Fruit fly (Drosophila melanogaster) whole organism, embryonic: ENCODE data around the gene CG9919.

Source experiments
- Awh ChIP-seq: fragments of 200-800 bp; sonication (Bioruptor generic); IDR thresholded peaks from 2 replicates; pipeline ENCODE4, ENCODE4 v1.3.6; 2022; ENCODE audit warnings: missing biosample characterization, missing genetic modification characterization
- Bdp1 ChIP-seq: fragments of 200-800 bp; sonication (Bioruptor generic); optimal IDR thresholded peaks from 3 replicates; lab custom pipeline; 2016; ENCODE audit warnings: missing biosample characterization, missing genetic modification characterization
- CG10267 ChIP-seq: fragments of 200-800 bp; sonication (Bioruptor generic); optimal IDR thresholded peaks from 2 replicates; lab custom pipeline; 2018; ENCODE audit warnings: missing biosample characterization, mild to moderate bottlenecking, missing genetic modification characterization, moderate library complexity
- CG11398 ChIP-seq: fragments of 200-800 bp; sonication (Bioruptor generic); optimal IDR thresholded peaks from 2 replicates; lab custom pipeline; 2016; ENCODE audit warnings: missing biosample characterization, missing genetic modification characterization
- CG11696 ChIP-seq: fragments of 200-800 bp; sonication (Bioruptor generic); IDR thresholded peaks from 2 replicates; pipeline ENCODE4 v1.3.6; 2022; ENCODE audit warnings: missing biosample characterization, missing genetic modification characterization
- CG12219 ChIP-seq: fragments of 200-800 bp; sonication (Bioruptor generic); optimal IDR thresholded peaks from 3 replicates; lab custom pipeline; 2018; ENCODE audit warnings: missing biosample characterization, mild to moderate bottlenecking, missing genetic modification characterization
- CG12769 ChIP-seq: fragments of 200-800 bp; sonication (Bioruptor generic); optimal IDR thresholded peaks from 2 replicates; lab custom pipeline; 2019; ENCODE audit warnings: missing biosample characterization, mild to moderate bottlenecking, missing genetic modification characterization, moderate library complexity
- CG12942 ChIP-seq: fragments of 200-800 bp; sonication (Bioruptor generic); optimal IDR thresholded peaks from 3 replicates; lab custom pipeline; 2016; ENCODE audit warnings: missing biosample characterization, missing genetic modification characterization
- CG13296 ChIP-seq: fragments of 200-800 bp; sonication (Bioruptor generic); optimal IDR thresholded peaks from 3 replicates; lab custom pipeline; 2018; ENCODE audit warnings: missing biosample characterization, mild to moderate bottlenecking, missing genetic modification characterization
- CG13775 ChIP-seq: fragments of 200-800 bp; sonication (Bioruptor generic); optimal IDR thresholded peaks from 3 replicates; lab custom pipeline; 2017; ENCODE audit warnings: missing biosample characterization, mild to moderate bottlenecking, missing genetic modification characterization
- CG14965 ChIP-seq: fragments of 200-800 bp; sonication (Bioruptor generic); optimal IDR thresholded peaks from 2 replicates; lab custom pipeline; 2016; ENCODE audit warnings: missing biosample characterization, missing genetic modification characterization, borderline replicate concordance
- CG17361 ChIP-seq: fragments of 200-800 bp; sonication (Bioruptor generic); IDR thresholded peaks from 3 replicates; pipeline ENCODE4 v1.3.6; 2022; ENCODE audit warnings: missing biosample characterization, missing genetic modification characterization
- CG2712 ChIP-seq: fragments of 200-800 bp; optimal IDR thresholded peaks from 3 replicates; lab custom pipeline; 2019; ENCODE audit warnings: missing biosample characterization, mild to moderate bottlenecking, missing genetic modification characterization, moderate library complexity
- CG33557 ChIP-seq: fragments of 200-800 bp; sonication (Bioruptor generic); optimal IDR thresholded peaks from 2 replicates; lab custom pipeline; 2019; ENCODE audit warnings: missing biosample characterization, mild to moderate bottlenecking, missing genetic modification characterization, moderate library complexity
- CG3407 ChIP-seq: fragments of 200-800 bp; sonication (Bioruptor generic); optimal IDR thresholded peaks from 2 replicates; lab custom pipeline; 2018; ENCODE audit warnings: missing biosample characterization, mild to moderate bottlenecking, missing genetic modification characterization
- CG4360 ChIP-seq: fragments of 200-800 bp; sonication (Bioruptor generic); IDR thresholded peaks from 2 replicates; pipeline ENCODE4 v1.3.6; 2022; ENCODE audit warnings: missing biosample characterization, missing genetic modification characterization
- CG4707 ChIP-seq: fragments of 200-800 bp; sonication (Bioruptor generic); optimal IDR thresholded peaks from 2 replicates; lab custom pipeline; 2018; ENCODE audit warnings: missing biosample characterization, mild to moderate bottlenecking, missing genetic modification characterization, moderate library complexity
- CG5180 ChIP-seq: fragments of 200-800 bp; sonication (Bioruptor generic); optimal IDR thresholded peaks from 3 replicates; lab custom pipeline; 2017; ENCODE audit warnings: missing biosample characterization, missing genetic modification characterization, mild to moderate bottlenecking, moderate library complexity, missing genetic modification reagents
- CG6689 ChIP-seq: fragments of 200-800 bp; sonication (Bioruptor generic); IDR thresholded peaks from 2 replicates; pipeline ENCODE4 v1.3.6; 2022; ENCODE audit warnings: missing biosample characterization, missing genetic modification characterization
- CG7556 ChIP-seq: fragments of 200-800 bp; sonication (Bioruptor generic); optimal IDR thresholded peaks from 2 replicates; lab custom pipeline; 2017; ENCODE audit warnings: missing biosample characterization, mild to moderate bottlenecking, missing genetic modification characterization
- CG9932 ChIP-seq: fragments of 200-800 bp; sonication (Bioruptor generic); IDR thresholded peaks from 2 replicates; pipeline ENCODE4 v1.3.6; 2022; ENCODE audit warnings: missing biosample characterization, missing genetic modification characterization
- CHES-1-like ChIP-seq: fragments of 200-800 bp; sonication (Bioruptor generic); optimal IDR thresholded peaks from 2 replicates; lab custom pipeline; 2016; ENCODE audit warnings: missing biosample characterization, missing genetic modification characterization
- Chrac-16 ChIP-seq: fragments of 200-800 bp; sonication (Bioruptor generic); optimal IDR thresholded peaks from 3 replicates; lab custom pipeline; 2016; ENCODE audit warnings: missing biosample characterization, missing genetic modification characterization
- CkIIα-i1 ChIP-seq: fragments of 200-800 bp; sonication (Bioruptor generic); IDR thresholded peaks from 2 replicates; pipeline ENCODE4 v1.3.6; 2022; ENCODE audit warnings: missing biosample characterization, missing genetic modification characterization
- CoRest ChIP-seq: fragments of 200-800 bp; sonication (Bioruptor generic); optimal IDR thresholded peaks from 3 replicates; lab custom pipeline; 2018; ENCODE audit warnings: missing biosample characterization, mild to moderate bottlenecking, missing genetic modification characterization, moderate library complexity
- Dfd ChIP-seq, 2 experiments: fragments of >200 bp; optimal IDR thresholded peaks; 2 replicates each; lab custom pipeline; 2017; ENCODE audit warnings: missing biosample characterization in 2 of 2, missing genetic modification characterization in 2 of 2
- Doc2 ChIP-seq: fragments of 200-800 bp; sonication (Bioruptor generic); IDR thresholded peaks from 2 replicates; pipeline ENCODE4 v1.3.6; 2022; ENCODE audit warnings: missing biosample characterization, missing genetic modification characterization
- Dref ChIP-seq: fragments of 200-800 bp; sonication (Bioruptor generic); IDR thresholded peaks from 2 replicates; pipeline ENCODE4 v1.3.6; 2022; ENCODE audit warnings: missing biosample characterization, missing genetic modification characterization
- Ets65A ChIP-seq: fragments of 200-800 bp; sonication (Bioruptor generic); peaks from one replicate; lab custom pipeline; 2016; ENCODE audit warnings: missing biosample characterization, missing genetic modification characterization
- HmgD ChIP-seq: fragments of 200-800 bp; sonication (Bioruptor generic); optimal IDR thresholded peaks from 3 replicates; lab custom pipeline; 2016; ENCODE audit warnings: missing biosample characterization, missing genetic modification characterization
- Hmx ChIP-seq: fragments of 200-800 bp; sonication (Bioruptor generic); optimal IDR thresholded peaks from 2 replicates; lab custom pipeline; 2016; ENCODE audit warnings: missing biosample characterization, missing genetic modification characterization
- MBD-R2 ChIP-seq: fragments of 200-800 bp; sonication (Bioruptor generic); IDR thresholded peaks from 2 replicates; pipeline ENCODE4 v1.3.6; 2022; ENCODE audit warnings: missing biosample characterization, missing genetic modification characterization
- Sry-β ChIP-seq: fragments of 200-800 bp; sonication (Bioruptor generic); optimal IDR thresholded peaks from 2 replicates; lab custom pipeline; 2018; ENCODE audit warnings: missing biosample characterization, mild to moderate bottlenecking, missing genetic modification characterization, moderate library complexity
- exex ChIP-seq: fragments of 200-800 bp; sonication (Bioruptor generic); optimal IDR thresholded peaks from 4 replicates; lab custom pipeline; 2018; ENCODE audit warnings: missing biosample characterization, mild to moderate bottlenecking, missing genetic modification characterization, moderate library complexity
- eyg ChIP-seq: fragments of 200-800 bp; sonication (Bioruptor generic); optimal IDR thresholded peaks from 3 replicates; lab custom pipeline; 2016; ENCODE audit warnings: missing biosample characterization, missing genetic modification characterization
- gem ChIP-seq: fragments of 200-800 bp; sonication (Bioruptor generic); optimal IDR thresholded peaks from 2 replicates; lab custom pipeline; 2019; ENCODE audit warnings: missing biosample characterization, mild to moderate bottlenecking, missing genetic modification characterization, moderate library complexity
- gt ChIP-seq: fragments of 200-800 bp; sonication (Bioruptor generic); IDR thresholded peaks from 2 replicates; pipeline ENCODE4 v1.3.6; 2022; ENCODE audit warnings: missing biosample characterization, missing genetic modification characterization
- hth ChIP-seq: fragments of >200 bp; optimal IDR thresholded peaks from 2 replicates; lab custom pipeline; 2017; ENCODE audit warnings: inconsistent platforms
- jumu ChIP-seq: fragments of 200-800 bp; sonication (Bioruptor generic); optimal IDR thresholded peaks from 3 replicates; lab custom pipeline; 2016; ENCODE audit warnings: missing biosample characterization, missing genetic modification characterization
- nmo ChIP-seq: fragments of 200-800 bp; sonication (Bioruptor generic); optimal IDR thresholded peaks from 2 replicates; lab custom pipeline; 2018; ENCODE audit warnings: missing biosample characterization, mild to moderate bottlenecking, missing genetic modification characterization, moderate library complexity
- onecut ChIP-seq: fragments of 200-800 bp; sonication (Bioruptor generic); IDR thresholded peaks from 2 replicates; pipeline ENCODE4 v1.3.6; 2022; ENCODE audit warnings: missing biosample characterization, missing genetic modification characterization
- pum ChIP-seq: fragments of 200-800 bp; sonication (Bioruptor generic); optimal IDR thresholded peaks from 2 replicates; lab custom pipeline; 2016; ENCODE audit warnings: missing biosample characterization, missing genetic modification characterization
- sim ChIP-seq: fragments of 200-800 bp; sonication (Bioruptor generic); IDR thresholded peaks from 2 replicates; pipeline ENCODE4 v1.3.6; 2022; ENCODE audit warnings: missing biosample characterization, missing genetic modification characterization
- sna ChIP-seq: fragments of 200-800 bp; sonication (Bioruptor generic); IDR thresholded peaks from 2 replicates; pipeline ENCODE4 v1.3.6; 2022; ENCODE audit warnings: missing biosample characterization, missing genetic modification characterization; ENCODE audit not compliant: partially characterized antibody
- so ChIP-seq: fragments of 200-800 bp; sonication (Bioruptor generic); IDR thresholded peaks from 3 replicates; pipeline ENCODE4 v1.3.6; 2022; ENCODE audit warnings: missing biosample characterization, missing genetic modification characterization
- sob ChIP-seq: fragments of 200-800 bp; sonication (Bioruptor generic); IDR thresholded peaks from 2 replicates; pipeline ENCODE4 v1.3.6; 2022; ENCODE audit warnings: missing biosample characterization, missing genetic modification characterization
- ttk ChIP-seq: fragments of 200-800 bp; sonication (Bioruptor generic); IDR thresholded peaks from 2 replicates; pipeline ENCODE4 v2.1.2; 2022; ENCODE audit warnings: missing biosample characterization, missing genetic modification characterization
- tup ChIP-seq: fragments of 200-800 bp; sonication (Bioruptor generic); optimal IDR thresholded peaks from 2 replicates; lab custom pipeline; 2016; ENCODE audit warnings: missing biosample characterization, mild to moderate bottlenecking, missing genetic modification characterization, moderate library complexity
- vfl ChIP-seq: fragments of 200-800 bp; sonication (Bioruptor generic); optimal IDR thresholded peaks from 2 replicates; lab custom pipeline; 2016; ENCODE audit warnings: missing biosample characterization, missing genetic modification characterization
- vnd ChIP-seq: fragments of 200-800 bp; sonication (Bioruptor generic); IDR thresholded peaks from 3 replicates; pipeline ENCODE4 v1.3.6; 2022; ENCODE audit warnings: missing biosample characterization, missing genetic modification characterization; ENCODE audit not compliant: partially characterized antibody

CG9919 gene

dm6 chrX:16332615-16333288, 2.2 kb upstream of the CG9919 start (continued):
- TF ChIP-seq CG11696 (GFP tag; lab: Robert Waterston, UW) (peak; percentile 98), CG12219 (peak; percentile 96), CG3407 (GFP tag; lab: Kevin White, UChicago) (peak; percentile 93), Awh (peak; percentile 86), exex (tag; lab: Kevin White, UChicago) (peak; percentile 89), HmgD (GFP tag; lab: Kevin White, UChicago) (peak; percentile 88), ttk (GFP tag; lab: Robert Waterston, UW) (peak; percentile 90), CG6689 (GFP tag; lab: Robert Waterston, UW) (peak; percentile 88), hth (no peak), Hmx (GFP tag; lab: Kevin White, UChicago) (peak; percentile 88), CoRest (tag; lab: Kevin White, UChicago) (peak; percentile 99), vnd (GFP tag; lab: Robert Waterston, UW) (no peak), CG5180 (GFP tag; lab: Kevin White, UChicago) (peak; percentile 91), nmo (GFP tag; lab: Kevin White, UChicago) (peak; percentile 98), CG9932 (peak; percentile 88), pum (GFP tag; lab: Kevin White, UChicago) (peak; percentile 93), gem (tag; lab: Kevin White, UChicago) (peak; percentile 98), CkIIα-i1 (no peak), Sry-β (peak; percentile 69), CG14965 (peak; percentile 71), CG12942 (peak; percentile 89), jumu (peak; percentile 95), gt (GFP tag; lab: Robert Waterston, UW) (peak; percentile 84), CG4707 (GFP tag; lab: Kevin White, UChicago) (peak; percentile 88), vfl (GFP tag; lab: Kevin White, UChicago) (peak; percentile 93), sim (GFP tag; lab: Robert Waterston, UW) (peak; percentile 80; the same call in 1 of the 2 replicates), CG13296 (GFP tag; lab: Kevin White, UChicago) (peak; percentile 98), Chrac-16 (GFP tag; lab: Kevin White, UChicago) (peak; percentile 91), tup (GFP tag; lab: Kevin White, UChicago) (peak; percentile 84), CG7556 (GFP tag; lab: Kevin White, UChicago) (peak; percentile 99), Dref (GFP tag; lab: Robert Waterston, UW) (0 out of 2 replicates have a peak, but pooled peaks have one; percentile 6), sob (GFP tag; lab: Robert Waterston, UW) (peak; percentile 89), CG33557 (GFP tag; lab: Kevin White, UChicago) (peak; percentile 96), CG11398 (peak; percentile 94), CG2712 (peak; percentile 98), Dfd (GFP tag; optimal IDR thresholded peaks at IDR 0.05; lab: Kevin White, UChicago) (no peak), CG10267 (tag; lab: Kevin White, UChicago) (peak; percentile 92), MBD-R2 (GFP tag; lab: Robert Waterston, UW) (peak; percentile 74; the same call in 1 of the 2 replicates), CHES-1-like (GFP tag; lab: Kevin White, UChicago) (peak; percentile 95), Bdp1 (GFP tag; lab: Kevin White, UChicago) (peak; percentile 87), sna (no peak), CG12769 (tag; lab: Kevin White, UChicago) (peak; percentile 93), Ets65A (peak; percentile 99), onecut (GFP tag; lab: Robert Waterston, UW) (peak; percentile 90), eyg (GFP tag; lab: Kevin White, UChicago) (peak; percentile 91), Doc2 (GFP tag; lab: Robert Waterston, UW) (no peak), CG17361 (GFP tag; lab: Robert Waterston, UW) (peak; percentile 98), CG4360 (GFP tag; lab: Robert Waterston, UW) (peak; percentile 64; the same call in 1 of the 2 replicates), so (GFP tag; lab: Robert Waterston, UW) (peak; percentile 94), CG13775 (GFP tag; lab: Kevin White, UChicago) (peak; percentile 96)
